Worm (Caenorhabditis elegans): ENCODE data around the gene F26D2.13.

- no peak for TF ChIP-seq dao-5 (tag; optimal IDR thresholded peaks at IDR 0.05)
- no peak for TF ChIP-seq him-1 (tag; optimal IDR thresholded peaks at IDR 0.05)
- TF ChIP-seq W03F9.2 (tag; optimal IDR thresholded peaks at IDR 0.05), result no peak
Measured at ce11 chrV:16471995-16472563, 36.7 kb upstream of the F26D2.13 start, which contains the start of gene srw-35.

All from whole organism, L4/young adult.